Worm (Caenorhabditis elegans) whole organism, late embryonic: Measurements from ENCODE around the gene bcmo-2.
A peak's percentile ranks its signal among the peaks of the same experiment; 100 is the strongest.

Source experiments
- C08G9.2 ChIP-seq: sonication (generic microtip); optimal IDR thresholded peaks from 2 replicates; lab custom pipeline; 2016; ENCODE audit warnings: mild to moderate bottlenecking, missing genetic modification characterization, moderate library complexity, missing compliant biosample characterization
- F13H6.1 ChIP-seq: sonication (generic microtip); optimal IDR thresholded peaks from 2 replicates; lab custom pipeline; 2016; ENCODE audit warnings: missing genetic modification characterization, missing compliant biosample characterization
- K02D7.2 ChIP-seq: sonication (generic microtip); optimal IDR thresholded peaks from 2 replicates; lab custom pipeline; 2017; ENCODE audit warnings: mild to moderate bottlenecking, missing genetic modification characterization, missing compliant biosample characterization
- K09A11.1 ChIP-seq: sonication (generic microtip); optimal IDR thresholded peaks from 2 replicates; lab custom pipeline; 2017; ENCODE audit warnings: antibody characterized with exemption, mild to moderate bottlenecking, missing genetic modification characterization, missing compliant biosample characterization; ENCODE audit not compliant: insufficient read depth
- T23F11.4 ChIP-seq: fragments of 200-800 bp; sonication (Bioruptor generic); optimal IDR thresholded peaks from 2 replicates; lab custom pipeline; 2018; ENCODE audit warnings: mild to moderate bottlenecking, missing genetic modification characterization, missing compliant biosample characterization
- ama-1 ChIP-seq: fragments of 150-350 bp; optimal IDR thresholded peaks from 2 replicates; lab custom pipeline; 2014
- ceh-18 ChIP-seq: sonication (generic microtip); optimal IDR thresholded peaks from 2 replicates; lab custom pipeline; 2016; ENCODE audit warnings: missing genetic modification characterization, missing compliant biosample characterization
- ceh-2 ChIP-seq: sonication (generic microtip); optimal IDR thresholded peaks from 2 replicates; lab custom pipeline; 2016; ENCODE audit warnings: missing genotype, missing genetic modification characterization, missing compliant biosample characterization
- ceh-22 ChIP-seq: sonication (generic microtip); optimal IDR thresholded peaks from 2 replicates; lab custom pipeline; 2017; ENCODE audit warnings: missing biosample characterization, missing genetic modification characterization
- ceh-24 ChIP-seq: sonication (generic microtip); optimal IDR thresholded peaks from 2 replicates; lab custom pipeline; 2016; ENCODE audit warnings: mild to moderate bottlenecking, missing genetic modification characterization, missing compliant biosample characterization
- ceh-30 ChIP-seq: fragments of 150-350 bp; optimal IDR thresholded peaks from 2 replicates; lab custom pipeline; 2014; ENCODE audit warnings: missing biosample characterization, missing genetic modification characterization
- ceh-31 ChIP-seq: sonication (generic microtip); optimal IDR thresholded peaks from 2 replicates; lab custom pipeline; 2016; ENCODE audit warnings: missing genetic modification characterization, missing compliant biosample characterization
- ceh-34 ChIP-seq: sonication (generic microtip); optimal IDR thresholded peaks from 2 replicates; lab custom pipeline; 2016; ENCODE audit warnings: mild to moderate bottlenecking, missing genetic modification characterization, missing compliant biosample characterization
- ceh-45 ChIP-seq: fragments of 200-800 bp; sonication (Bioruptor generic); IDR thresholded peaks from 2 replicates; pipeline ENCODE4 v1.3.6; 2022; ENCODE audit warnings: missing genetic modification reagents, missing genetic modification characterization, missing compliant biosample characterization
- ceh-48 ChIP-seq: sonication (generic microtip); optimal IDR thresholded peaks from 2 replicates; lab custom pipeline; 2016; ENCODE audit warnings: missing genetic modification characterization, inconsistent platforms, missing compliant biosample characterization
- ceh-6 ChIP-seq: fragments of 200-800 bp; sonication (Bioruptor generic); optimal IDR thresholded peaks from 2 replicates; lab custom pipeline; 2018; ENCODE audit warnings: mild to moderate bottlenecking, missing genetic modification characterization, missing compliant biosample characterization
- che-1 ChIP-seq: sonication (generic microtip); optimal IDR thresholded peaks from 2 replicates; lab custom pipeline; 2016; ENCODE audit warnings: mild to moderate bottlenecking, missing genetic modification characterization, missing compliant biosample characterization
- elt-2 ChIP-seq: sonication (generic microtip); optimal IDR thresholded peaks from 2 replicates; lab custom pipeline; 2016; ENCODE audit warnings: missing genetic modification reagents, missing genetic modification characterization, missing compliant biosample characterization
- eyg-1 ChIP-seq: sonication (generic microtip); optimal IDR thresholded peaks from 2 replicates; lab custom pipeline; 2016; ENCODE audit warnings: missing genotype, missing genetic modification characterization, missing compliant biosample characterization
- fkh-10 ChIP-seq: fragments of 150-350 bp; optimal IDR thresholded peaks from 2 replicates; lab custom pipeline; 2014; ENCODE audit warnings: missing biosample characterization, missing genetic modification reagents, missing genetic modification characterization
- fkh-6 ChIP-seq: sonication (generic microtip); optimal IDR thresholded peaks from 2 replicates; lab custom pipeline; 2016; ENCODE audit warnings: missing genetic modification characterization, missing compliant biosample characterization
- gmeb-2 ChIP-seq: sonication (generic microtip); optimal IDR thresholded peaks from 2 replicates; lab custom pipeline; 2016; ENCODE audit warnings: missing genetic modification characterization, inconsistent platforms, missing compliant biosample characterization
- hlh-30 ChIP-seq: sonication (generic microtip); optimal IDR thresholded peaks from 2 replicates; lab custom pipeline; 2017; ENCODE audit warnings: antibody characterized with exemption, missing genetic modification characterization, missing compliant biosample characterization; ENCODE audit not compliant: insufficient read depth
- hlh-6 ChIP-seq: sonication (generic microtip); optimal IDR thresholded peaks from 2 replicates; lab custom pipeline; 2016; ENCODE audit warnings: missing genotype, missing genetic modification characterization, missing compliant biosample characterization
- hlh-8 ChIP-seq: sonication (generic microtip); optimal IDR thresholded peaks from 2 replicates; lab custom pipeline; 2016; ENCODE audit warnings: missing genotype, missing genetic modification characterization, missing compliant biosample characterization
- lim-6 ChIP-seq: sonication (generic microtip); optimal IDR thresholded peaks from 2 replicates; lab custom pipeline; 2016; ENCODE audit warnings: missing genetic modification characterization, missing compliant biosample characterization
- madf-2 ChIP-seq: sonication (generic microtip); optimal IDR thresholded peaks from 2 replicates; lab custom pipeline; 2017; ENCODE audit warnings: missing genetic modification characterization, missing compliant biosample characterization
- nfya-1 ChIP-seq: sonication (generic microtip); optimal IDR thresholded peaks from 2 replicates; lab custom pipeline; 2017; ENCODE audit warnings: missing genetic modification characterization, mild to moderate bottlenecking, missing compliant biosample characterization, antibody characterized with exemption, moderate library complexity
- nhr-232 ChIP-seq: sonication (generic microtip); optimal IDR thresholded peaks from 2 replicates; lab custom pipeline; 2016; ENCODE audit warnings: missing genetic modification characterization, missing compliant biosample characterization
- npax-4 ChIP-seq: sonication (generic microtip); optimal IDR thresholded peaks from 2 replicates; lab custom pipeline; 2016; ENCODE audit warnings: missing genetic modification characterization, missing compliant biosample characterization
- pat-9 ChIP-seq: fragments of 200-800 bp; sonication (Bioruptor generic); optimal IDR thresholded peaks from 2 replicates; lab custom pipeline; 2018; ENCODE audit warnings: mild to moderate bottlenecking, missing genetic modification characterization, moderate library complexity, missing compliant biosample characterization
- pax-1 ChIP-seq: fragments of 150-350 bp; optimal IDR thresholded peaks from 2 replicates; lab custom pipeline; 2014; ENCODE audit warnings: missing biosample characterization, missing genetic modification characterization
- pha-4 ChIP-seq: fragments of 150-350 bp; optimal IDR thresholded peaks from 2 replicates; lab custom pipeline; 2018; ENCODE audit warnings: missing biosample characterization, missing genetic modification reagents, missing genetic modification characterization
- ref-2 ChIP-seq: sonication (generic microtip); optimal IDR thresholded peaks from 2 replicates; lab custom pipeline; 2016; ENCODE audit warnings: missing genetic modification characterization, missing compliant biosample characterization
- sox-2 ChIP-seq: fragments of 200-800 bp; sonication (Bioruptor generic); IDR thresholded peaks from 2 replicates; pipeline ENCODE4 v1.3.6; 2022; ENCODE audit warnings: missing genetic modification reagents, missing genetic modification characterization, missing compliant biosample characterization
- sox-4 ChIP-seq: sonication (generic microtip); optimal IDR thresholded peaks from 2 replicates; lab custom pipeline; 2017; ENCODE audit warnings: mild to moderate bottlenecking, missing genetic modification characterization, inconsistent platforms, missing compliant biosample characterization
- syd-9 ChIP-seq: sonication (generic microtip); optimal IDR thresholded peaks from 2 replicates; lab custom pipeline; 2016; ENCODE audit warnings: mild to moderate bottlenecking, missing genetic modification characterization, moderate library complexity, missing compliant biosample characterization
- ttx-3 ChIP-seq: sonication (generic microtip); optimal IDR thresholded peaks from 2 replicates; lab custom pipeline; 2016; ENCODE audit warnings: missing genetic modification reagents, missing genetic modification characterization, missing compliant biosample characterization
- unc-3 ChIP-seq, 2 experiments: fragments of 200-800 bp in 1 of 2; sonication (Bioruptor generic) in 1 of 2; sonication (generic microtip) in 1 of 2; conservative IDR thresholded peaks in 1 of 2; optimal IDR thresholded peaks in 1 of 2; 2 replicates each; pipeline versions ENCODE4 v1.3.6 to Lab custom; 2016 to 2022; ENCODE audit warnings: missing compliant biosample characterization in 2 of 2, missing genetic modification characterization in 2 of 2, missing genetic modification reagents in 1 of 2
- unc-42 ChIP-seq: sonication (generic microtip); optimal IDR thresholded peaks from 2 replicates; lab custom pipeline; 2016; ENCODE audit warnings: missing genotype, missing genetic modification characterization, missing compliant biosample characterization
- unc-55 ChIP-seq: sonication (generic microtip); optimal IDR thresholded peaks from 2 replicates; lab custom pipeline; 2017; ENCODE audit warnings: missing biosample characterization, missing genetic modification reagents, missing genetic modification characterization
- unc-86 ChIP-seq: sonication (generic microtip); optimal IDR thresholded peaks from 2 replicates; lab custom pipeline; 2016; ENCODE audit warnings: missing genetic modification characterization, missing compliant biosample characterization
- ztf-16 ChIP-seq: sonication (generic microtip); optimal IDR thresholded peaks from 2 replicates; lab custom pipeline; 2017; ENCODE audit warnings: missing genetic modification characterization, missing compliant biosample characterization

The bcmo-2 gene

ce11 chrII:3910737-3911136, at the start of gene bcmo-2:
Gene bcmo-2, minus strand, starts transcription at chrII:3910837.
- TF ChIP-seq ref-2 (tag; lab: Kevin White, UChicago) (no peak), gmeb-2 (tag; lab: Kevin White, UChicago) (no peak), ceh-2 (tag; lab: Kevin White, UChicago) (no peak), ceh-48 (tag; lab: Kevin White, UChicago) (no peak), hlh-30 (no peak), ceh-24 (tag; lab: Kevin White, UChicago) (no peak), fkh-6 (tag; lab: Kevin White, UChicago) (no peak), npax-4 (no peak), unc-42 (tag; lab: Kevin White, UChicago) (no peak), pat-9 (no peak), ceh-45 (GFP tag; lab: Robert Waterston, UW) (no peak), ztf-16 (tag; lab: Kevin White, UChicago) (no peak), nfya-1 (tag; lab: Kevin White, UChicago) (no peak), syd-9 (tag; lab: Kevin White, UChicago) (no peak), hlh-8 (tag; lab: Kevin White, UChicago) (no peak)

DNA sequence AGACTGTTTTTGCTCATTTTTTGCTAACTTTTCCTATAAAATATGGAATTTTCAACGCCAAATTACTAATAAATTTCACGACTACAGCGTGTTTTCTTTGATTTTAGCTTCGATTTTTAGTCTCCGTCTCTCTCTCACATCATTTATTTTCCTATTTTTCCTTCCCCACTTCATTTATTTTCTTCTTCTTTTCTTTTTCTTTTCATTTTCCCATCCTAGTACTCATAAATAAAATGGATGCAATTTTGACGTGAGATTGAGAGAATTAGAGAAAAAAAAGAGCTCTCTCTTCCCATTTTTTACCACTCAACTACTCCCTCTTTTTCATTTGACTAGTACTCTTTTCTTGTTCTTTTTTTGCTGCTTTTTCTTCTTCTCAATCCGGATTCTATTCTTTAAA, 49.6 kb upstream of the bcmo-2 start:
- TF ChIP-seq ceh-34 (no peak), ceh-22 (no peak), nhr-232 (tag; lab: Kevin White, UChicago) (no peak), unc-3 (GFP tag; conservative IDR thresholded peaks at IDR 0.05; lab: Robert Waterston, UW) (no peak), unc-3 (tag; optimal IDR thresholded peaks at IDR 0.05; lab: Kevin White, UChicago) (no peak), C08G9.2 (tag; lab: Kevin White, UChicago) (no peak), ceh-48 (tag; lab: Kevin White, UChicago) (no peak)

- peak; percentile 31 for TF ChIP-seq nfya-1 (tag; lab: Kevin White, UChicago)
- peak; percentile 35 for TF ChIP-seq unc-86 (tag; lab: Kevin White, UChicago)
- TF ChIP-seq fkh-10 (GFP tag; lab: Kevin White, UChicago), result no peak
- peak; percentile 37 for TF ChIP-seq unc-55 (GFP tag; lab: Kevin White, UChicago)
- TF ChIP-seq K09A11.1, result no peak
- TF ChIP-seq ama-1 (lab: Kevin White, UChicago), result no peak
- peak; percentile 11 for TF ChIP-seq unc-42 (tag; lab: Kevin White, UChicago)
- TF ChIP-seq ttx-3 (tag; lab: Kevin White, UChicago), result peak; percentile 12
- no peak for TF ChIP-seq nhr-232 (tag; lab: Kevin White, UChicago)
- TF ChIP-seq ceh-31 (tag; lab: Kevin White, UChicago), result peak; percentile 25
- no peak for TF ChIP-seq pha-4 (tag; lab: Kevin White, UChicago)
- TF ChIP-seq fkh-6 (tag; lab: Kevin White, UChicago), result no peak
- no peak for TF ChIP-seq eyg-1 (tag; lab: Kevin White, UChicago)
These were observed 48.9 kb upstream of the bcmo-2 start for ce11 chrII:3959432-3960102.

DNA sequence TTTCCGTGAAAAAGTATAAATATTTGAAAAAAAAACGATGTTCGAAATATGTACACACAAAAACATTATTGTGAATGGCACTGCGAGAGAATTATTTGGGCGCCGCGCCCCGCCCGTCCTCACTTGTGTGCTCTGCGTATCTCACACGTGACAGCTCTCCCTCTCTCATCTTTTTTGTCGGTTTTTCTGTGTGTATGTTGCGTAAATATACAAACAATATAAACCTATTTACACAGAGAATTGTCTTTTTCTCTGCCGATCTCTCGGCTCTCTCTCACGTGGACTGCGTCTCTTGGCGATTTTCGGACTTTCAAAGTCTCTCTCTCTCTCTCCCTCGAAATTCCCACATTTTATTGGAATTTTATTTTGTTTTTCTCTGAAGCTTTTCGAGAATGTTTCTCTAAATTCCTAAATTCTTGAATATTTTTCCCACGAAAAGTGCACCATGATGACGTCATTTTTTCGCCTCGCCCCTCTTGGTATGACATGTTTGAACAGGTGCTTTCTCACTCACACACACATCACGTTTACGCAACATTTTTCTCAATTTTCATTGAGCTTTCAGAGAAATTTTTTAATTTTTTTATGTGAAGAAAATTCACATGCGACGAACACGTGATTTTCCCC, 48.1 kb upstream of the bcmo-2 start:
- TF ChIP-seq ceh-31 (tag; lab: Kevin White, UChicago), result peak; percentile 14
- TF ChIP-seq unc-3 (GFP tag; conservative IDR thresholded peaks at IDR 0.05; lab: Robert Waterston, UW), result no peak
- TF ChIP-seq unc-3 (tag; optimal IDR thresholded peaks at IDR 0.05; lab: Kevin White, UChicago), result no peak
- no peak for TF ChIP-seq sox-4
- no peak for TF ChIP-seq unc-86 (tag; lab: Kevin White, UChicago)
- TF ChIP-seq unc-55 (GFP tag; lab: Kevin White, UChicago), result no peak
- TF ChIP-seq F13H6.1 (tag; lab: Kevin White, UChicago), result no peak
- no peak for TF ChIP-seq ceh-24 (tag; lab: Kevin White, UChicago)
- no peak for TF ChIP-seq pat-9
- no peak for TF ChIP-seq hlh-8 (tag; lab: Kevin White, UChicago)
- TF ChIP-seq sox-2, result no peak
- TF ChIP-seq ceh-6 (GFP tag; lab: Kevin White, UChicago), result no peak
- no peak for TF ChIP-seq madf-2 (tag; lab: Kevin White, UChicago)
- TF ChIP-seq hlh-6 (tag; lab: Kevin White, UChicago), result no peak
- no peak for TF ChIP-seq pax-1 (tag; lab: Kevin White, UChicago)
- peak; percentile 22 for TF ChIP-seq T23F11.4 (GFP tag; lab: Kevin White, UChicago)
- TF ChIP-seq ceh-18 (tag; lab: Kevin White, UChicago), result peak; percentile 84
- TF ChIP-seq ceh-2 (tag; lab: Kevin White, UChicago), result no peak
- no peak for TF ChIP-seq nhr-232 (tag; lab: Kevin White, UChicago)
- no peak for TF ChIP-seq lim-6 (tag; lab: Kevin White, UChicago)
- no peak for TF ChIP-seq che-1 (tag; lab: Kevin White, UChicago)
- peak; percentile 30 for TF ChIP-seq elt-2 (tag; lab: Kevin White, UChicago)
- TF ChIP-seq ceh-30 (tag; lab: Kevin White, UChicago), result no peak
- no peak for TF ChIP-seq K02D7.2 (tag; lab: Kevin White, UChicago)
- peak; percentile 18 for TF ChIP-seq ref-2 (tag; lab: Kevin White, UChicago)
